Worm (Caenorhabditis elegans): ENCODE measurements around the gene Y34B4A.10.
A peak's percentile ranks its signal among the peaks of the same experiment; 100 is the strongest.

Y34B4A.10 gene

DNA sequence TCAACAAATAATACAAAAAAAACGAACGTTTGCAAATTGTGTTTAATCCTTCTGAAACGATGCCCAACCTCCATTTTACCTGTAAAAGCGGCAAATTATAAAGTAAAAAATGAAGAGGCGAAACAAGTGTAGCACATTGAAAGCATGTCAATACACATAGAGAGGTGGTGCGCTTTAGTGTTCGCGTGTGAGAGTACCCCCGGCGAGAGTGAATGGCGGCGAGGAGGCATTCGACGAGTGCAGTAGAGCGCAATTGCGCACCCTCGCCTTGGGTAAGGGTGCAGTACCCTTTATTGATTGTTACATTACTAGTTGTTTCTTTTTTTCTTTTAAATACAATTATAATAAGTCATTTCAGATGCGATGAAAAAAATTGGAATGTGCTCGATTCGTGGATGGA, 25.5 kb downstream of the Y34B4A.10 start, which contains the start of gene hst-6 (continued):
- TF ChIP-seq nhr-28 (tag; optimal IDR thresholded peaks at IDR 0.05) (peak; percentile 77), mxl-3 (GFP tag; optimal IDR thresholded peaks at IDR 0.05) (peak; percentile 69), spr-3 (GFP tag; optimal IDR thresholded peaks at IDR 0.05) (no peak), fkh-10 (GFP tag; optimal IDR thresholded peaks at IDR 0.05) (no peak), gei-8 (GFP tag; optimal IDR thresholded peaks at IDR 0.05) (no peak), zfp-3 (GFP tag; conservative IDR thresholded peaks at IDR 0.05) (no peak; the same call in 1 of the 2 replicates), lin-39 (tag; optimal IDR thresholded peaks at IDR 0.05) (no peak), F37D6.2 (tag; optimal IDR thresholded peaks at IDR 0.05) (no peak), mdl-1 (tag; optimal IDR thresholded peaks at IDR 0.05) (peak in 1 of 2 experiments; percentile 50), aly-2 (tag; optimal IDR thresholded peaks at IDR 0.05) (no peak), snpc-4 (tag; optimal IDR thresholded peaks at IDR 0.05) (no peak), nhr-42 (GFP tag; IDR thresholded peaks at IDR 0.05) (no peak), T26A8.4 (GFP tag; IDR thresholded peaks at IDR 0.05) (0 out of 2 replicates have a peak, but pooled peaks have one; percentile 38), tra-1 (GFP tag; IDR thresholded peaks at IDR 0.05) (0 out of 2 replicates have a peak, but pooled peaks have one; percentile 42), lin-13 (GFP tag; optimal IDR thresholded peaks at IDR 0.05) (peak; percentile 69), dpl-1 (GFP tag; optimal IDR thresholded peaks at IDR 0.05) (peak; percentile 43), unc-62 (GFP tag; optimal IDR thresholded peaks at IDR 0.05 in 1 of 2) (peak in 1 of 2 experiments; percentile 98), unc-62 (tag; optimal IDR thresholded peaks at IDR 0.05) (no peak), nhr-76 (tag; optimal IDR thresholded peaks at IDR 0.05) (no peak), daf-12 (tag; optimal IDR thresholded peaks at IDR 0.05) (no peak), nhr-11 (tag; optimal IDR thresholded peaks at IDR 0.05) (no peak), duxl-1 (tag; optimal IDR thresholded peaks at IDR 0.05; ENCODE audit: poor library complexity) (no peak), ceh-44 (GFP tag; IDR thresholded peaks at IDR 0.05) (no peak), ama-1 (optimal IDR thresholded peaks at IDR 0.05) (no peak), lin-1 (GFP tag; IDR thresholded peaks at IDR 0.05) (0 out of 2 replicates have a peak, but pooled peaks have one; percentile 20), unc-39 (tag; optimal IDR thresholded peaks at IDR 0.05) (no peak), attf-4 (tag; optimal IDR thresholded peaks at IDR 0.05) (no peak), hif-1 (tag; optimal IDR thresholded peaks at IDR 0.05) (peak in 1 of 2 experiments; percentile 50), ces-1 (GFP tag; optimal IDR thresholded peaks at IDR 0.05) (no peak), set-16 (GFP tag; IDR thresholded peaks at IDR 0.05) (no peak), nhr-102 (tag; optimal IDR thresholded peaks at IDR 0.05) (peak; percentile 47), dve-1 (tag; optimal IDR thresholded peaks at IDR 0.05; ENCODE audit: insufficient read depth) (peak; percentile 66), Y75B8A.6 (GFP tag; IDR thresholded peaks at IDR 0.05) (no peak), T20F7.1 (GFP tag; optimal IDR thresholded peaks at IDR 0.05) (peak; percentile 79), Y105C5A.15 (GFP tag; IDR thresholded peaks at IDR 0.05) (no peak), rbr-2 (tag; optimal IDR thresholded peaks at IDR 0.05) (peak; percentile 75), ztf-7 (tag; optimal IDR thresholded peaks at IDR 0.05) (no peak), R02D3.7 (tag; optimal IDR thresholded peaks at IDR 0.05) (no peak), ceh-62 (tag; optimal IDR thresholded peaks at IDR 0.05) (no peak), nhr-237 (tag; optimal IDR thresholded peaks at IDR 0.05) (no peak), nhr-25 (tag; optimal IDR thresholded peaks at IDR 0.05; ENCODE audit: borderline replicate concordance, insufficient read depth) (no peak), nhr-48 (tag; optimal IDR thresholded peaks at IDR 0.05) (no peak), nhr-6 (tag; optimal IDR thresholded peaks at IDR 0.05) (peak; percentile 30), mep-1 (tag; optimal IDR thresholded peaks at IDR 0.05) (peak; percentile 86), snpc-1.2 (GFP tag; IDR thresholded peaks at IDR 0.05) (no peak), dmd-6 (GFP tag; IDR thresholded peaks at IDR 0.05) (peak; percentile 63), ceh-20 (GFP tag; IDR thresholded peaks at IDR 0.05) (0 out of 2 replicates have a peak, but pooled peaks have one; percentile 18), egl-43 (GFP tag; IDR thresholded peaks at IDR 0.05) (peak; percentile 68), zip-2 (tag; optimal IDR thresholded peaks at IDR 0.05) (peak; percentile 21), F26F4.8 (GFP tag; conservative IDR thresholded peaks at IDR 0.05) (no peak), nhr-77 (tag; optimal IDR thresholded peaks at IDR 0.05) (peak; percentile 10), nhr-111 (GFP tag; optimal IDR thresholded peaks at IDR 0.05) (no peak)

Data from whole organism, L4 larva.